Worm (Caenorhabditis elegans) whole organism, early embryonic: Measurements from ENCODE around the gene D1005.2.

Experiments used
- aly-1 ChIP-seq: sonication (generic microtip); optimal IDR thresholded peaks from 2 replicates; lab custom pipeline; 2016; ENCODE audit warnings: missing genetic modification characterization, missing compliant biosample characterization
- ama-1 ChIP-seq: fragments of 150-350 bp; optimal IDR thresholded peaks from 2 replicates; lab custom pipeline; 2014
- ceh-13 ChIP-seq: fragments of 200-800 bp; sonication (Bioruptor generic); optimal IDR thresholded peaks from 2 replicates; lab custom pipeline; 2018; ENCODE audit warnings: mild to moderate bottlenecking, missing genetic modification characterization, missing compliant biosample characterization
- ceh-36 ChIP-seq: sonication (generic microtip); optimal IDR thresholded peaks from 2 replicates; lab custom pipeline; 2016; ENCODE audit warnings: missing genetic modification characterization, inconsistent platforms, missing compliant biosample characterization
- hmg-4 ChIP-seq: fragments of 200-800 bp; sonication (Bioruptor generic); optimal IDR thresholded peaks from 2 replicates; lab custom pipeline; 2018; ENCODE audit warnings: mild to moderate bottlenecking, missing genetic modification characterization, missing compliant biosample characterization

ce11 chrX:1416776-1417354 lies 42.0 kb upstream of the D1005.2 start, which contains the start of the genes F19G12.4 and F19G12.8:
- TF ChIP-seq ama-1 (lab: Kevin White, UChicago) (no peak), hmg-4 (GFP tag; lab: Kevin White, UChicago) (no peak), ceh-36 (no peak), ceh-13 (GFP tag; lab: Kevin White, UChicago) (no peak), aly-1 (tag; lab: Kevin White, UChicago) (no peak)
